Worm (Caenorhabditis elegans) whole organism, L4 larva: ENCODE data around the gene R09A8.2.
A peak's percentile ranks its signal among the peaks of the same experiment; 100 is the strongest.

ENCODE experiments used
- D1046.2 ChIP-seq: fragments of 200-800 bp; sonication (Bioruptor generic); IDR thresholded peaks from 2 replicates; pipeline ENCODE4 v1.3.6; 2022; ENCODE audit warnings: missing genetic modification characterization, missing compliant biosample characterization
- F44E2.7 ChIP-seq: fragments of 200-800 bp; sonication (Bioruptor generic); IDR thresholded peaks from 2 replicates; pipeline ENCODE4 v2.1.2; 2022; ENCODE audit warnings: missing genetic modification characterization, missing compliant biosample characterization
- Y105C5A.15 ChIP-seq: fragments of 200-800 bp; sonication (Bioruptor generic); IDR thresholded peaks from 2 replicates; pipeline ENCODE4 v1.3.6; 2022; ENCODE audit warnings: missing genetic modification characterization, missing compliant biosample characterization
- ceh-28 ChIP-seq: fragments of 150-350 bp; optimal IDR thresholded peaks from 2 replicates; lab custom pipeline; 2014; ENCODE audit warnings: missing biosample characterization, missing genetic modification reagents, missing genetic modification characterization
- ceh-32 ChIP-seq: sonication (generic microtip); optimal IDR thresholded peaks from 2 replicates; lab custom pipeline; 2016; ENCODE audit warnings: mild to moderate bottlenecking, missing genetic modification characterization, missing compliant biosample characterization; ENCODE audit not compliant: poor library complexity
- ceh-82 ChIP-seq: sonication (generic microtip); optimal IDR thresholded peaks from 2 replicates; lab custom pipeline; 2017; ENCODE audit warnings: missing biosample characterization, missing genetic modification characterization
- ctbp-1 ChIP-seq: fragments of 200-800 bp; sonication (Bioruptor generic); IDR thresholded peaks from 2 replicates; pipeline ENCODE4 v1.3.6; 2022; ENCODE audit warnings: missing genetic modification reagents, missing genetic modification characterization, missing compliant biosample characterization
- daf-19 ChIP-seq: fragments of 200-800 bp; sonication (Bioruptor generic); conservative IDR thresholded peaks from 2 replicates; pipeline ENCODE4 v1.3.6; 2022; ENCODE audit warnings: missing genetic modification characterization, missing compliant biosample characterization
- daf-8 ChIP-seq: fragments of 200-800 bp; sonication (Bioruptor generic); IDR thresholded peaks from 2 replicates; pipeline ENCODE4 v1.3.6; 2022; ENCODE audit warnings: missing genetic modification characterization, missing compliant biosample characterization
- dmd-9 ChIP-seq: fragments of 200-800 bp; sonication (Bioruptor generic); IDR thresholded peaks from 2 replicates; pipeline ENCODE4 v1.3.6; 2022; ENCODE audit warnings: missing genetic modification reagents, missing genetic modification characterization, missing compliant biosample characterization
- fkh-10 ChIP-seq: fragments of 150-350 bp; optimal IDR thresholded peaks from 2 replicates; lab custom pipeline; 2014; ENCODE audit warnings: missing biosample characterization, missing genetic modification reagents, missing genetic modification characterization
- gei-8 ChIP-seq: fragments of 200-800 bp; sonication (Bioruptor generic); optimal IDR thresholded peaks from 2 replicates; lab custom pipeline; 2018; ENCODE audit warnings: mild to moderate bottlenecking, missing genetic modification characterization, missing compliant biosample characterization
- hif-1 ChIP-seq, 2 experiments: sonication (generic microtip); optimal IDR thresholded peaks; 2 replicates each; lab custom pipeline; 2016 to 2017; ENCODE audit warnings: missing compliant biosample characterization in 2 of 2, missing genetic modification characterization in 2 of 2, missing genetic modification reagents in 2 of 2, missing genotype in 2 of 2, mild to moderate bottlenecking in 1 of 2
- hlh-11 ChIP-seq: fragments of 200-800 bp; sonication (Bioruptor generic); optimal IDR thresholded peaks from 2 replicates; lab custom pipeline; 2018; ENCODE audit warnings: mild to moderate bottlenecking, missing genetic modification characterization, missing compliant biosample characterization
- hlh-30 ChIP-seq: sonication (generic microtip); optimal IDR thresholded peaks from 2 replicates; lab custom pipeline; 2017; ENCODE audit warnings: antibody characterized with exemption, mild to moderate bottlenecking, missing genetic modification characterization, missing compliant biosample characterization; ENCODE audit not compliant: insufficient read depth
- hmg-1.1 ChIP-seq: fragments of 200-800 bp; sonication (Bioruptor generic); IDR thresholded peaks from 2 replicates; pipeline ENCODE4 v1.3.6; 2022; ENCODE audit warnings: missing genetic modification reagents, missing genetic modification characterization, missing compliant biosample characterization
- lin-1 ChIP-seq: fragments of 200-800 bp; sonication (Bioruptor generic); IDR thresholded peaks from 2 replicates; pipeline ENCODE4 v1.3.6; 2022; ENCODE audit warnings: missing genetic modification reagents, missing genetic modification characterization, missing compliant biosample characterization
- lin-15B ChIP-seq: fragments of 150-350 bp; sonication (generic microtip); optimal IDR thresholded peaks from 3 replicates; lab custom pipeline; 2014; ENCODE audit warnings: missing biosample characterization, missing genetic modification characterization
- lin-29 ChIP-seq: fragments of 200-800 bp; sonication (Bioruptor generic); IDR thresholded peaks from 2 replicates; pipeline ENCODE4 v1.3.6; 2022; ENCODE audit warnings: missing genetic modification reagents, missing genetic modification characterization, missing compliant biosample characterization
- lin-38 ChIP-seq: fragments of 200-800 bp; sonication (Bioruptor generic); IDR thresholded peaks from 2 replicates; pipeline ENCODE4 v1.3.6; 2022; ENCODE audit warnings: missing genetic modification reagents, missing genetic modification characterization, missing compliant biosample characterization
- madf-9 ChIP-seq: fragments of 200-800 bp; sonication (Bioruptor generic); conservative IDR thresholded peaks from 2 replicates; pipeline ENCODE4 v1.3.6; 2022; ENCODE audit warnings: missing genetic modification reagents, missing genetic modification characterization, missing compliant biosample characterization
- mdl-1 ChIP-seq, 2 experiments: fragments of 150-350 bp in 1 of 2; sonication (generic microtip) in 1 of 2; optimal IDR thresholded peaks; 2 replicates each; lab custom pipeline; 2014 to 2017; ENCODE audit warnings: missing biosample characterization in 2 of 2, missing genetic modification characterization in 2 of 2
- mdt-29 ChIP-seq: fragments of 200-800 bp; sonication (Bioruptor generic); IDR thresholded peaks from 2 replicates; pipeline ENCODE4 v1.3.6; 2022; ENCODE audit warnings: missing genetic modification reagents, missing genetic modification characterization, missing compliant biosample characterization
- mes-2 ChIP-seq: sonication (generic microtip); optimal IDR thresholded peaks from 2 replicates; lab custom pipeline; 2016; ENCODE audit warnings: missing genotype, mild to moderate bottlenecking, missing genetic modification characterization, missing compliant biosample characterization; ENCODE audit not compliant: poor library complexity, severe bottlenecking
- mxl-2 ChIP-seq: fragments of 200-800 bp; sonication (Bioruptor generic); conservative IDR thresholded peaks from 2 replicates; pipeline ENCODE4 v1.3.6; 2022; ENCODE audit warnings: missing genetic modification reagents, missing genetic modification characterization, missing compliant biosample characterization
- mxl-3 ChIP-seq: fragments of 200-800 bp; sonication (Bioruptor generic); optimal IDR thresholded peaks from 2 replicates; lab custom pipeline; 2018; ENCODE audit warnings: mild to moderate bottlenecking, missing genetic modification characterization, missing compliant biosample characterization
- nhr-102 ChIP-seq: sonication (generic microtip); optimal IDR thresholded peaks from 2 replicates; lab custom pipeline; 2016; ENCODE audit warnings: mild to moderate bottlenecking, missing genetic modification characterization, moderate library complexity, missing compliant biosample characterization
- nhr-111 ChIP-seq: fragments of 200-800 bp; sonication (Bioruptor generic); optimal IDR thresholded peaks from 2 replicates; lab custom pipeline; 2018; ENCODE audit warnings: mild to moderate bottlenecking, missing genetic modification characterization, missing compliant biosample characterization
- nhr-25 ChIP-seq: sonication (generic microtip); optimal IDR thresholded peaks from 2 replicates; lab custom pipeline; 2017; ENCODE audit warnings: missing genetic modification characterization, mild to moderate bottlenecking, missing compliant biosample characterization, antibody characterized with exemption, moderate library complexity, borderline replicate concordance; ENCODE audit not compliant: insufficient read depth
- nhr-77 ChIP-seq: fragments of 150-350 bp; optimal IDR thresholded peaks from 2 replicates; lab custom pipeline; 2014; ENCODE audit warnings: missing biosample characterization, missing genetic modification characterization
- pha-4 ChIP-seq, 2 experiments: fragments of 150-350 bp in 1 of 2; fragments of 200-800 bp in 1 of 2; sonication (Bioruptor generic) in 1 of 2; IDR thresholded peaks in 1 of 2; optimal IDR thresholded peaks in 1 of 2; 2 replicates each; pipeline versions ENCODE4 v1.3.6 to Lab custom; 2014 to 2022; ENCODE audit warnings: missing genetic modification characterization in 2 of 2, missing genetic modification reagents in 2 of 2, missing biosample characterization in 1 of 2, missing compliant biosample characterization in 1 of 2
- php-3 ChIP-seq: fragments of 200-800 bp; sonication (Bioruptor generic); IDR thresholded peaks from 2 replicates; pipeline ENCODE4 v1.3.6; 2022; ENCODE audit warnings: missing genetic modification reagents, missing genetic modification characterization, missing compliant biosample characterization
- rbr-2 ChIP-seq: sonication (generic microtip); optimal IDR thresholded peaks from 2 replicates; lab custom pipeline; 2016; ENCODE audit warnings: missing genotype, missing genetic modification characterization, missing compliant biosample characterization
- set-16 ChIP-seq: fragments of 200-800 bp; sonication (Bioruptor generic); IDR thresholded peaks from 2 replicates; pipeline ENCODE4 v1.3.6; 2022; ENCODE audit warnings: missing genetic modification reagents, missing genetic modification characterization, missing compliant biosample characterization
- snpc-1.2 ChIP-seq: fragments of 200-800 bp; sonication (Bioruptor generic); IDR thresholded peaks from 2 replicates; pipeline ENCODE4 v1.3.6; 2022; ENCODE audit warnings: missing genetic modification reagents, missing genetic modification characterization, missing compliant biosample characterization
- snpc-4 ChIP-seq: fragments of 150-350 bp; optimal IDR thresholded peaks from 2 replicates; lab custom pipeline; 2014; ENCODE audit warnings: missing biosample characterization, missing genetic modification characterization
- spr-1 ChIP-seq: sonication (generic microtip); optimal IDR thresholded peaks from 2 replicates; lab custom pipeline; 2016; ENCODE audit warnings: mild to moderate bottlenecking, missing genetic modification characterization, missing compliant biosample characterization
- spr-3 ChIP-seq: fragments of 200-800 bp; sonication (Bioruptor generic); optimal IDR thresholded peaks from 2 replicates; lab custom pipeline; 2018; ENCODE audit warnings: mild to moderate bottlenecking, missing genetic modification characterization, missing compliant biosample characterization
- tag-97 ChIP-seq: fragments of 200-800 bp; sonication (Bioruptor generic); IDR thresholded peaks from 2 replicates; pipeline ENCODE4 v1.3.6; 2022; ENCODE audit warnings: missing genetic modification characterization, missing compliant biosample characterization
- tra-1 ChIP-seq: fragments of 200-800 bp; sonication (Bioruptor generic); IDR thresholded peaks from 2 replicates; pipeline ENCODE4 v1.3.6; 2022; ENCODE audit warnings: missing genetic modification reagents, missing genetic modification characterization, missing compliant biosample characterization
- unc-39 ChIP-seq: sonication (generic microtip); optimal IDR thresholded peaks from 2 replicates; lab custom pipeline; 2017; ENCODE audit warnings: missing biosample characterization, missing genetic modification characterization
- unc-62 ChIP-seq, 3 experiments: fragments of 150-350 bp in 1 of 3; sonication (generic microtip); optimal IDR thresholded peaks in 2 of 3; peaks in 1 of 3; 1 replicate in 1 of 3; 2 replicates in 2 of 3; lab custom pipeline; 2014 to 2017; ENCODE audit warnings: missing biosample characterization in 3 of 3, missing genetic modification characterization in 3 of 3, missing genetic modification reagents in 3 of 3, missing genotype in 1 of 3

Gene R09A8.2

DNA sequence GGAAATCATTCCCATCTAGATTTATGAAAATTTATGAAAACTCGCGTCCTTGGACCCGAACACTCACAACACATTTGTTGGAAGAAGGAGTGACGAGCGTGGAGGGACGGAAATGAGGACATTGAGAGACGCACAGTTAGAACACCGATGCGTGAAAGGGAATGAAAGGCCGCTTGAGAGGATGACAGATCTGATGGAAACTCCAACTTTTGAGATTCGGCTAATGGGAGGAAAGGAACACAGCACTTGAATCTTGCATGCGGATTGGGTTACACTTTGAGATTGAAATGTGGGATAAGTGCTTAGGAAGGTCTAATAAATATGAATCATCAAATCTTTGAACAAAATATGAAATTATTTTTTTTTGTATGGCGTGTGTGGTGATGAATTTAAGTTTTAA lies 26.6 kb downstream of the R09A8.2 start:
- no peak for TF ChIP-seq madf-9 (GFP tag; lab: Robert Waterston, UW)
- TF ChIP-seq lin-15B (tag; lab: Kevin White, UChicago), result no peak
- TF ChIP-seq unc-62 (GFP tag; optimal IDR thresholded peaks at IDR 0.05 in 1 of 2; lab: Kevin White, UChicago), result peak in 1 of 2 experiments; percentile 86
- TF ChIP-seq unc-62 (tag; optimal IDR thresholded peaks at IDR 0.05; lab: Kevin White, UChicago), result no peak
- TF ChIP-seq mdt-29 (GFP tag; lab: Robert Waterston, UW), result no peak
- TF ChIP-seq, all 104 proteins: peak for 1

DNA sequence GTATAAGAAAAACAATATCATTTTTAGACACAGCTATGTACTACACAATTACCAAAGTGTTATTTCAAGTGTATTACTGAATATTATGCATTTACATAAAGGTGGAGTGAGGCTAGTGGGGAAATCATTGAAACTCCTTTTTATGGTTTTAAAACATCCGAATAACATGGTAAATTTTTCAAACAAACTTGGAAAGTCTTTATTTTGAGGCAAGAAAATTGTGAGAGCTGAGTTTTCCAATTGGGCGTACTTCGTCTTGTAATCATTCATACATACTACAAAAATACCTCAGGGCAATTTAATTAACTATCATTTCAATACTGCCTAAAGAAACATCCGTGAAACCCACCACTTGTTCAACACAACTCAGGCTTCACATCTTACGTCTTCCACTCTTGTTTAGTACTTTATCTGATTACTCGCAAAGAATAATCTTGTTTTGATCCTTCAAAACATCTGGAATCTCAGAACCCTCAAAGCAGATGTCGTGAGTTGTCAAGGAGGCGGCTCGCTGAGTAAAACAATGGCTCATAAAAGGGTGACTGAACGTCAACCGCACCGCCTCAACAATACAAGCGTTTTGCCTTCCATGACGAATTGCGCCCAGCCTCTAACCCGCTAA lies 27.4 kb downstream of the R09A8.2 start, which contains the start of gene zmp-5:
zmp-5 (plus strand) TSS at position 572 of the 622 bp plus-strand sequence.
- no peak for TF ChIP-seq D1046.2 (GFP tag; lab: Robert Waterston, UW)
- no peak for TF ChIP-seq lin-38 (GFP tag; lab: Robert Waterston, UW)
- TF ChIP-seq rbr-2 (tag; lab: Kevin White, UChicago), result no peak
- no peak for TF ChIP-seq nhr-25 (tag; lab: Kevin White, UChicago)
- TF ChIP-seq daf-19 (GFP tag; lab: Robert Waterston, UW), result no peak
- TF ChIP-seq unc-62 (GFP tag; optimal IDR thresholded peaks at IDR 0.05 in 1 of 2; lab: Kevin White, UChicago), result peak in 1 of 2 experiments; percentile 98
- no peak for TF ChIP-seq unc-62 (tag; optimal IDR thresholded peaks at IDR 0.05; lab: Kevin White, UChicago)
- TF ChIP-seq, all 104 proteins: peak for 1

ce11 chrX:12655339-12655875 lies 36.1 kb downstream of the R09A8.2 start:
- TF ChIP-seq unc-39 (tag; lab: Kevin White, UChicago), result no peak
- TF ChIP-seq lin-1 (GFP tag; lab: Robert Waterston, UW), result no peak
- peak; percentile 23 for TF ChIP-seq gei-8 (GFP tag; lab: Kevin White, UChicago)
- peak; percentile 69 for TF ChIP-seq hmg-1.1
- TF ChIP-seq tra-1, result no peak
- TF ChIP-seq Y105C5A.15, result no peak
- peak; percentile 17 for TF ChIP-seq hlh-30 (tag; lab: Kevin White, UChicago)
- peak; percentile 94 for TF ChIP-seq set-16 (GFP tag; lab: Robert Waterston, UW)
- no peak for TF ChIP-seq lin-29 (GFP tag; lab: Robert Waterston, UW)
- TF ChIP-seq nhr-111 (GFP tag; lab: Kevin White, UChicago), result no peak
- TF ChIP-seq ceh-32 (tag; lab: Kevin White, UChicago), result no peak
- no peak for TF ChIP-seq dmd-9 (GFP tag; lab: Robert Waterston, UW)
- TF ChIP-seq mxl-2, result no peak
- TF ChIP-seq tag-97 (GFP tag; lab: Robert Waterston, UW), result no peak
- TF ChIP-seq mdt-29 (GFP tag; lab: Robert Waterston, UW), result no peak
- TF ChIP-seq mdl-1 (tag; optimal IDR thresholded peaks at IDR 0.05; lab: Kevin White, UChicago), result peak in 1 of 2 experiments; percentile 70
- peak; percentile 40 for TF ChIP-seq mes-2 (tag; lab: Kevin White, UChicago)
- TF ChIP-seq ceh-82 (tag; lab: Kevin White, UChicago), result no peak
- no peak for TF ChIP-seq nhr-77 (tag; lab: Kevin White, UChicago)
- peak; percentile 43 for TF ChIP-seq rbr-2 (tag; lab: Kevin White, UChicago)
- TF ChIP-seq hif-1 (tag; optimal IDR thresholded peaks at IDR 0.05; lab: Kevin White, UChicago), result peak in 1 of 2 experiments; percentile 77
- TF ChIP-seq nhr-102 (tag; lab: Kevin White, UChicago), result peak; percentile 68
- TF ChIP-seq snpc-4 (tag; lab: Kevin White, UChicago), result no peak
- peak; percentile 37 for TF ChIP-seq spr-3 (GFP tag; lab: Kevin White, UChicago)
- peak; percentile 26 for TF ChIP-seq mxl-3 (GFP tag; lab: Kevin White, UChicago)
- no peak for TF ChIP-seq ceh-28 (tag; lab: Kevin White, UChicago)
- TF ChIP-seq php-3 (GFP tag; lab: Robert Waterston, UW), result peak; percentile 7; the same call in 1 of the 2 replicates
- no peak for TF ChIP-seq F44E2.7 (GFP tag; lab: Robert Waterston, UW)
- no peak for TF ChIP-seq daf-8 (GFP tag; lab: Robert Waterston, UW)
- TF ChIP-seq snpc-1.2, result peak; percentile 12; the same call in 1 of the 2 replicates
- peak; percentile 57 for TF ChIP-seq spr-1 (tag; lab: Kevin White, UChicago)
- peak; percentile 44; the same call in 1 of the 2 replicates for TF ChIP-seq ctbp-1 (GFP tag; lab: Robert Waterston, UW)
- TF ChIP-seq fkh-10 (GFP tag; lab: Kevin White, UChicago), result no peak
- peak; percentile 90 for TF ChIP-seq hlh-11
- no peak for TF ChIP-seq pha-4 (GFP tag; IDR thresholded peaks at IDR 0.05; lab: Robert Waterston, UW)
- no peak for TF ChIP-seq pha-4 (tag; optimal IDR thresholded peaks at IDR 0.05; lab: Kevin White, UChicago)
